Worm (Caenorhabditis elegans) whole organism, L4 larva: ENCODE measurements around the gene Y79H2A.4.
A peak's percentile ranks its signal among the peaks of the same experiment; 100 is the strongest.

ENCODE experiments used
- F26F4.8 ChIP-seq: fragments of 200-800 bp; sonication (Bioruptor generic); conservative IDR thresholded peaks from 2 replicates; pipeline ENCODE4 v1.3.6; 2022; ENCODE audit warnings: missing genetic modification characterization, missing compliant biosample characterization
- F37D6.2 ChIP-seq: sonication (generic microtip); optimal IDR thresholded peaks from 2 replicates; lab custom pipeline; 2016; ENCODE audit warnings: mild to moderate bottlenecking, missing genetic modification characterization, missing compliant biosample characterization
- F44E2.7 ChIP-seq: fragments of 200-800 bp; sonication (Bioruptor generic); IDR thresholded peaks from 2 replicates; pipeline ENCODE4 v2.1.2; 2022; ENCODE audit warnings: missing genetic modification characterization, missing compliant biosample characterization
- T20F7.1 ChIP-seq: fragments of 200-800 bp; sonication (Bioruptor generic); optimal IDR thresholded peaks from 2 replicates; lab custom pipeline; 2018; ENCODE audit warnings: mild to moderate bottlenecking, missing genetic modification characterization, missing compliant biosample characterization
- aha-1 ChIP-seq: fragments of 150-350 bp; peaks from one replicate; lab custom pipeline; 2014; ENCODE audit warnings: missing biosample characterization, missing genetic modification characterization
- ama-1 ChIP-seq: fragments of 150-350 bp; optimal IDR thresholded peaks from 2 replicates; lab custom pipeline; 2014; ENCODE audit warnings: inconsistent platforms, mixed read lengths
- attf-4 ChIP-seq: sonication (generic microtip); optimal IDR thresholded peaks from 3 replicates; lab custom pipeline; 2017; ENCODE audit warnings: missing biosample characterization, missing genetic modification characterization
- ceh-28 ChIP-seq: fragments of 150-350 bp; optimal IDR thresholded peaks from 2 replicates; lab custom pipeline; 2014; ENCODE audit warnings: missing biosample characterization, missing genetic modification reagents, missing genetic modification characterization
- ceh-32 ChIP-seq: sonication (generic microtip); optimal IDR thresholded peaks from 2 replicates; lab custom pipeline; 2016; ENCODE audit warnings: mild to moderate bottlenecking, missing genetic modification characterization, missing compliant biosample characterization; ENCODE audit not compliant: poor library complexity
- ceh-44 ChIP-seq: fragments of 200-800 bp; sonication (Bioruptor generic); IDR thresholded peaks from 2 replicates; pipeline ENCODE4 v1.3.6; 2022; ENCODE audit warnings: missing genetic modification reagents, missing genetic modification characterization, missing compliant biosample characterization
- ces-1 ChIP-seq: fragments of 150-350 bp; sonication (generic microtip); optimal IDR thresholded peaks from 4 replicates; lab custom pipeline; 2014; ENCODE audit warnings: missing biosample characterization, missing genetic modification reagents, missing genetic modification characterization
- cey-2 ChIP-seq: sonication (generic microtip); optimal IDR thresholded peaks from 3 replicates; lab custom pipeline; 2017; ENCODE audit warnings: missing genetic modification characterization, mild to moderate bottlenecking, missing compliant biosample characterization, antibody characterized with exemption, borderline replicate concordance; ENCODE audit not compliant: insufficient read depth
- daf-12 ChIP-seq: fragments of 150-350 bp; optimal IDR thresholded peaks from 2 replicates; lab custom pipeline; 2014; ENCODE audit warnings: missing biosample characterization, missing genetic modification reagents, missing genetic modification characterization
- daf-19 ChIP-seq: fragments of 200-800 bp; sonication (Bioruptor generic); conservative IDR thresholded peaks from 2 replicates; pipeline ENCODE4 v1.3.6; 2022; ENCODE audit warnings: missing genetic modification characterization, missing compliant biosample characterization
- dmd-8 ChIP-seq: fragments of 200-800 bp; sonication (Bioruptor generic); IDR thresholded peaks from 2 replicates; pipeline ENCODE4 v1.3.6; 2022; ENCODE audit warnings: missing genetic modification characterization, missing compliant biosample characterization
- dpl-1 ChIP-seq: fragments of 150-350 bp; optimal IDR thresholded peaks from 2 replicates; lab custom pipeline; 2014; ENCODE audit warnings: missing biosample characterization, missing genetic modification reagents, missing genetic modification characterization
- dve-1 ChIP-seq: sonication (generic microtip); optimal IDR thresholded peaks from 2 replicates; lab custom pipeline; 2017; ENCODE audit warnings: antibody characterized with exemption, mild to moderate bottlenecking, missing genetic modification characterization, missing compliant biosample characterization; ENCODE audit not compliant: insufficient read depth
- egl-43 ChIP-seq: fragments of 200-800 bp; sonication (Bioruptor generic); IDR thresholded peaks from 2 replicates; pipeline ENCODE4 v1.3.6; 2022; ENCODE audit warnings: missing genetic modification reagents, missing genetic modification characterization, missing compliant biosample characterization
- jun-1 ChIP-seq: fragments of 150-350 bp; optimal IDR thresholded peaks from 2 replicates; lab custom pipeline; 2014; ENCODE audit warnings: missing biosample characterization, missing genetic modification reagents, missing genetic modification characterization
- lin-1 ChIP-seq: fragments of 200-800 bp; sonication (Bioruptor generic); IDR thresholded peaks from 2 replicates; pipeline ENCODE4 v1.3.6; 2022; ENCODE audit warnings: missing genetic modification reagents, missing genetic modification characterization, missing compliant biosample characterization
- lin-38 ChIP-seq: fragments of 200-800 bp; sonication (Bioruptor generic); IDR thresholded peaks from 2 replicates; pipeline ENCODE4 v1.3.6; 2022; ENCODE audit warnings: missing genetic modification reagents, missing genetic modification characterization, missing compliant biosample characterization
- lsy-2 ChIP-seq, 2 experiments: fragments of 150-350 bp in 1 of 2; sonication (generic microtip) in 1 of 2; optimal IDR thresholded peaks; 2 replicates each; lab custom pipeline; 2014 to 2017; ENCODE audit warnings: missing biosample characterization in 2 of 2, missing genetic modification characterization in 2 of 2
- mdl-1 ChIP-seq, 2 experiments: fragments of 150-350 bp in 1 of 2; sonication (generic microtip) in 1 of 2; optimal IDR thresholded peaks; 2 replicates each; lab custom pipeline; 2014 to 2017; ENCODE audit warnings: missing biosample characterization in 2 of 2, missing genetic modification characterization in 2 of 2
- mes-2 ChIP-seq: sonication (generic microtip); optimal IDR thresholded peaks from 2 replicates; lab custom pipeline; 2016; ENCODE audit warnings: missing genotype, mild to moderate bottlenecking, missing genetic modification characterization, missing compliant biosample characterization; ENCODE audit not compliant: poor library complexity, severe bottlenecking
- mxl-2 ChIP-seq: fragments of 200-800 bp; sonication (Bioruptor generic); conservative IDR thresholded peaks from 2 replicates; pipeline ENCODE4 v1.3.6; 2022; ENCODE audit warnings: missing genetic modification reagents, missing genetic modification characterization, missing compliant biosample characterization
- mxl-3 ChIP-seq: fragments of 200-800 bp; sonication (Bioruptor generic); optimal IDR thresholded peaks from 2 replicates; lab custom pipeline; 2018; ENCODE audit warnings: mild to moderate bottlenecking, missing genetic modification characterization, missing compliant biosample characterization
- nhr-10 ChIP-seq: fragments of 150-350 bp; optimal IDR thresholded peaks from 2 replicates; lab custom pipeline; 2014; ENCODE audit warnings: missing biosample characterization, missing genetic modification characterization
- nhr-102 ChIP-seq: sonication (generic microtip); optimal IDR thresholded peaks from 2 replicates; lab custom pipeline; 2016; ENCODE audit warnings: mild to moderate bottlenecking, missing genetic modification characterization, moderate library complexity, missing compliant biosample characterization
- nhr-111 ChIP-seq: fragments of 200-800 bp; sonication (Bioruptor generic); optimal IDR thresholded peaks from 2 replicates; lab custom pipeline; 2018; ENCODE audit warnings: mild to moderate bottlenecking, missing genetic modification characterization, missing compliant biosample characterization
- nhr-237 ChIP-seq: sonication (generic microtip); optimal IDR thresholded peaks from 2 replicates; lab custom pipeline; 2017; ENCODE audit warnings: missing biosample characterization, missing genetic modification characterization
- nhr-28 ChIP-seq: fragments of 150-350 bp; optimal IDR thresholded peaks from 2 replicates; lab custom pipeline; 2014; ENCODE audit warnings: missing biosample characterization, missing genetic modification characterization
- nhr-77 ChIP-seq: fragments of 150-350 bp; optimal IDR thresholded peaks from 2 replicates; lab custom pipeline; 2014; ENCODE audit warnings: missing biosample characterization, missing genetic modification characterization
- sdz-12 ChIP-seq: fragments of 200-800 bp; sonication (Bioruptor generic); optimal IDR thresholded peaks from 2 replicates; lab custom pipeline; 2018; ENCODE audit warnings: mild to moderate bottlenecking, missing genetic modification characterization, missing compliant biosample characterization
- set-16 ChIP-seq: fragments of 200-800 bp; sonication (Bioruptor generic); IDR thresholded peaks from 2 replicates; pipeline ENCODE4 v1.3.6; 2022; ENCODE audit warnings: missing genetic modification reagents, missing genetic modification characterization, missing compliant biosample characterization
- skn-1 ChIP-seq: fragments of 150-350 bp; optimal IDR thresholded peaks from 2 replicates; lab custom pipeline; 2014; ENCODE audit warnings: missing biosample characterization, missing genetic modification characterization
- unc-39 ChIP-seq: sonication (generic microtip); optimal IDR thresholded peaks from 2 replicates; lab custom pipeline; 2017; ENCODE audit warnings: missing biosample characterization, missing genetic modification characterization
- unc-62 ChIP-seq, 3 experiments: fragments of 150-350 bp in 1 of 3; sonication (generic microtip); optimal IDR thresholded peaks in 2 of 3; peaks in 1 of 3; 1 replicate in 1 of 3; 2 replicates in 2 of 3; lab custom pipeline; 2014 to 2017; ENCODE audit warnings: missing biosample characterization in 3 of 3, missing genetic modification characterization in 3 of 3, missing genetic modification reagents in 3 of 3, missing genotype in 1 of 3
- vab-7 ChIP-seq: fragments of 200-800 bp; sonication (Bioruptor generic); IDR thresholded peaks from 2 replicates; pipeline ENCODE4 v1.3.6; 2022; ENCODE audit warnings: missing genetic modification reagents, missing genetic modification characterization, missing compliant biosample characterization
- zfp-2 ChIP-seq: sonication (generic microtip); optimal IDR thresholded peaks from 2 replicates; lab custom pipeline; 2016; ENCODE audit warnings: mild to moderate bottlenecking, missing genetic modification characterization, missing compliant biosample characterization
- ztf-11 ChIP-seq: fragments of 150-350 bp; optimal IDR thresholded peaks from 2 replicates; lab custom pipeline; 2014; ENCODE audit warnings: missing biosample characterization, missing genetic modification characterization

Gene Y79H2A.4

DNA sequence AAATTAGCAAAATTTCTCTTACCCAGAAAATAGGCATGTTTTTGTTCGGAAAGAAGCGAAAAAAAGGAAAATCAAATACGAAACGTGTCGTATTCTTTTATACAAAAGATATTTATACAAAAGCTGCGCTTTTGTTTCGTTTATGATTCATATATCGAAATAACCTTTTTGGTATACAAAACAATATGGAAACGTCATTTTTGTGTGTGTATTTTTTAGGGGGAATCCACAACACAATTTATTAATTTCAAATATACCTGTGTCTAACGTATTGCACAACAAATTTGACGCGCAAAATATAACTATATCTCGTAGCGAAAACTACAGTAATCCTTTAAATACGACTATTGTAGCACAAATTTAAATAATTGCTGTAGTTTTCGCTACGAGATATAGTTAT, 10.4 kb upstream of the Y79H2A.4 start, which contains the start of gene Y79H2A.2:
Y79H2A.2 (minus strand) TSS at position 101 of the 400 bp plus-strand sequence.
- TF ChIP-seq nhr-77 (no peak), dve-1 (tag; lab: Kevin White, UChicago) (peak; percentile 16)

DNA sequence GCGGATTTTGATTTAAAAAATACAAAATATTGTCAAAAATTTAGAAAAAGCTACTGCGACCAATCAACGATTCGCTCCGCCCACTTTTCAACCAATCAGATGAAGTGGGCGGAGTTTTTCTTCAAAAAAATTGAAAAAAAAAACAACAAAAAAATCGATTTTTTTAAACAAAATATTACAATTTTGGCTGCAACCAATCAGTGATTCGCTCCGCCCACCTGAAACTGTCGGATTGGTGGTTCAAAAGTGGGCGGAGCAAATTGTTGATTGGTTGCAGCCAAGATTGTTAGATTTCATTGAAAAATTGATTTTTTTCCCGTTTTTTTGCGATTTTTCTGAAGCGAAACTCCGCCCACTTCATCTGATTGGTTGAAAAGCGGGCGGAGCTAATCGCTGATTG, 7.8 kb upstream of the Y79H2A.4 start:
- TF ChIP-seq ceh-32 (no peak), mxl-3 (GFP tag; lab: Kevin White, UChicago) (no peak), cey-2 (no peak), lsy-2 (tag; optimal IDR thresholded peaks at IDR 0.05; lab: Kevin White, UChicago) (no peak), F26F4.8 (GFP tag; lab: Robert Waterston, UW) (no peak), set-16 (GFP tag; lab: Robert Waterston, UW) (no peak), ceh-44 (GFP tag; lab: Robert Waterston, UW) (no peak), F44E2.7 (no peak)

DNA sequence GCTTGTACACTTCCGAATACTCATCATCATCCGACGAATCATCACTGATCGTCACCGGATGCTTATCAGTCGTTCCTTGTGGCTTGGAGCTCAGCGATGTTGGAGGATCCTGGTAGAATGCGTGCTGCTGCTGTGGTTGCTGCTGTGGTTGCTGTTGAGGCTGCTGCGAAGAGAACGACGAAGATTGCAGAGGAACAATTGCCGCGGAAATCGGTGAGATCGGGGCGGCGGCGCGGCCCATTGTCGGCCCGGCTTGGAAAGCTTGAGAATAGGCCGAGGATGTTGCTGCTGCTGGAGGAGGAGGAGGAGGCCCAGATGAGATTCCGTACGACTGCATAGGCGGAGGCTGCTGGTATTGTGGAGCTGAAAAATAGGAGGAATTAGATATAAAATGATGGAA, 6.8 kb upstream of the Y79H2A.4 start:
- TF ChIP-seq aha-1 (tag; lab: Kevin White, UChicago) (peak; percentile 86), zfp-2 (tag; lab: Kevin White, UChicago) (no peak), F26F4.8 (GFP tag; lab: Robert Waterston, UW) (no peak), set-16 (GFP tag; lab: Robert Waterston, UW) (peak; percentile 90), unc-39 (tag; lab: Kevin White, UChicago) (no peak), sdz-12 (GFP tag; lab: Kevin White, UChicago) (peak; percentile 26), unc-62 (GFP tag; optimal IDR thresholded peaks at IDR 0.05 in 1 of 2; lab: Kevin White, UChicago) (peak in 1 of 2 experiments; percentile 13), unc-62 (tag; optimal IDR thresholded peaks at IDR 0.05; lab: Kevin White, UChicago) (no peak), nhr-28 (tag; lab: Kevin White, UChicago) (no peak)
- TF ChIP-seq, all 104 proteins: peak for 4

DNA sequence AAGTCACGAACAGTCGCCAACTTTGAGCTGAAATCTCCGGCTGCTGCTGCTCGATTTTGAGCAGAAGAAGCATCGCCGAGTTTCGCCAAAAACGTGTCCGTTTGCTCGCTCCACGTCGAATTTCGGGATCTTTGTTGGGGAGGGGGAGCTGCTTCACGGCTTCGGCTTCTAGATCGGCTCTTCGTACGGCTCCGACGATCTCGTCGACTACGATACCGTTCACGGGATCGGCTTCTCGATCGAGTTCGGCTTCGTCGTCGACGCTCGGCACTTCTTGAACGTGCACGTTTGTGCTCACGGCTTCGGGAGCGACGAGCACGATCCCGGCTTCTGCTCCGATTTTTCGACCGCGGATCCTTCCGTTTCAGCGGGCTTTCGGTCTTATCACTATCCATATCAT, 3.9 kb upstream of the Y79H2A.4 start:
- TF ChIP-seq unc-62 (GFP tag; optimal IDR thresholded peaks at IDR 0.05 in 1 of 2; lab: Kevin White, UChicago) (no peak), unc-62 (tag; optimal IDR thresholded peaks at IDR 0.05; lab: Kevin White, UChicago) (no peak), mxl-3 (GFP tag; lab: Kevin White, UChicago) (no peak), mxl-2 (GFP tag; lab: Robert Waterston, UW) (no peak), nhr-10 (no peak), set-16 (GFP tag; lab: Robert Waterston, UW) (peak; percentile 88)

DNA sequence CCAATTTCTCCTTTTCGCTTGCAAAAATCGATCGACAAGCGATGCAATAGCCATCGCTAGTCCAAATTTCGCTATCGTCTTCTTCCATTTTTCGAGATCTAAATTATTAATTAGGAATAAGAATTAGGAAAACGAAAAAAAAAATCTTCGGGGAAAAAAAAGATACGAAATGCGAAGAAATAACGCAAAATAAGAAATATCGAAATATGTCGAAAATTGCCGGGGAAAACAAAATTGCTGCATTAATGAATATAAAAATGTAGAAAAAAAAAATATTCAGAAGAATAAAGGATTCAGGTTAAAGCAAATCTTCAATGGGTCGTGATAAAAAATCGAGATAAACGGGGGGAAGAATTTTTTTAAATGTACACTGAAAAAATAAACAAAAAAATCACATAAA, 11.1 kb downstream of the Y79H2A.4 start, which contains the start of gene Y79H2A.3:
Y79H2A.3 (minus strand) TSS at position 101 of the 400 bp plus-strand sequence.
- TF ChIP-seq dve-1 (tag; lab: Kevin White, UChicago), result no peak

DNA sequence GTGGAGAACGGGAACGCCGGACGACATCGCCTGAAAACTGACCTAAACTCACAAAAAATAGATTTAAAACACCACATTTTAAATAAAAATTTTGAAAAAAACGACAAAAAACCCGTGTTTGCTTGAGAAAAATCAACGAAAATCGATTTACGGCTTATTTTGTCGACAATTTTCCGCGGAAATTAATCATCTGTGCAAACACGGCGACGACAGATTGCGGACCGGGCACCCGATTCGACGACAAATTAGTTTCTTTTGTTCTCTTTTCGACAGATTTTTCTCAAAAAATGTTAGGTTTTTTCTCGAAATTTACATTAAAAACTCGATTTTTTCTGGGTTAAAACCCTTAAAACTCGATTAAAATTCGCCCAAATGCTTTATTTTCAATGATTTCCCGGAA, 17.3 kb downstream of the Y79H2A.4 start, which contains the start of gene arx-3:
arx-3 (minus strand) TSS at position 30 of the 400 bp plus-strand sequence.
- TF ChIP-seq mdl-1 (tag; optimal IDR thresholded peaks at IDR 0.05; lab: Kevin White, UChicago) (no peak), lsy-2 (tag; optimal IDR thresholded peaks at IDR 0.05; lab: Kevin White, UChicago) (peak in 1 of 2 experiments; percentile 57), vab-7 (GFP tag; lab: Robert Waterston, UW) (no peak), F37D6.2 (tag; lab: Kevin White, UChicago) (no peak), skn-1 (no peak), egl-43 (GFP tag; lab: Robert Waterston, UW) (no peak), daf-19 (no peak), ama-1 (no peak), ceh-44 (GFP tag; lab: Robert Waterston, UW) (no peak), nhr-28 (tag; lab: Kevin White, UChicago) (no peak), ces-1 (GFP tag; lab: Kevin White, UChicago) (peak; percentile 19), ceh-28 (tag; lab: Kevin White, UChicago) (no peak), nhr-111 (GFP tag; lab: Kevin White, UChicago) (no peak), nhr-102 (no peak), cey-2 (no peak), attf-4 (tag; lab: Kevin White, UChicago) (no peak), lin-38 (GFP tag; lab: Robert Waterston, UW) (peak; percentile 48), lin-1 (GFP tag; lab: Robert Waterston, UW) (no peak), dve-1 (tag; lab: Kevin White, UChicago) (peak; percentile 35), dpl-1 (peak; percentile 54), daf-12 (tag; lab: Kevin White, UChicago) (no peak), nhr-237 (no peak), mes-2 (tag; lab: Kevin White, UChicago) (peak; percentile 58), jun-1 (tag; lab: Kevin White, UChicago) (no peak), dmd-8 (no peak), ztf-11 (no peak), T20F7.1 (GFP tag; lab: Kevin White, UChicago) (no peak)
